Worm (Caenorhabditis elegans): ENCODE results near the gene wdr-4.
A peak's percentile ranks its signal among the peaks of the same experiment; 100 is the strongest.

The wdr-4 gene

ce11 chrIII:6718270-6718669 lies 7.3 kb upstream of the wdr-4 start, which contains the start of gene F37A4.3:
TSS of gene F37A4.3 (plus strand) at chrIII:6718570.
- no peak for TF ChIP-seq mdl-1 (tag; optimal IDR thresholded peaks at IDR 0.05)
- TF ChIP-seq fkh-10 (GFP tag; optimal IDR thresholded peaks at IDR 0.05), result no peak
- no peak for TF ChIP-seq unc-39 (tag; optimal IDR thresholded peaks at IDR 0.05)
- TF ChIP-seq R02D3.7 (tag; optimal IDR thresholded peaks at IDR 0.05), result no peak
- no peak for TF ChIP-seq pqm-1 (tag; optimal IDR thresholded peaks at IDR 0.05)
- no peak for TF ChIP-seq nhr-237 (tag; optimal IDR thresholded peaks at IDR 0.05)
- TF ChIP-seq ceh-82 (tag; optimal IDR thresholded peaks at IDR 0.05), result no peak
- no peak for TF ChIP-seq unc-62 (GFP tag; optimal IDR thresholded peaks at IDR 0.05)
- TF ChIP-seq nhr-25 (tag; optimal IDR thresholded peaks at IDR 0.05), result no peak
- TF ChIP-seq elt-3 (tag; optimal IDR thresholded peaks at IDR 0.05), result no peak

ce11 chrIII:6722208-6722679 lies 3.3 kb upstream of the wdr-4 start, which contains the start of the genes bath-41 and F37A4.2:
TSS of gene bath-41 (minus strand) at chrIII:6722258.
TSS of gene F37A4.2 (plus strand) at chrIII:6722454.
- peak; percentile 26 for TF ChIP-seq lin-15B (tag; optimal IDR thresholded peaks at IDR 0.05)
- TF ChIP-seq nhr-23 (tag; optimal IDR thresholded peaks at IDR 0.05), result peak; percentile 17
- no peak for TF ChIP-seq R02D3.7 (tag; optimal IDR thresholded peaks at IDR 0.05)

ce11 chrIII:6723089-6723488 lies 2.5 kb upstream of the wdr-4 start, which contains the start of gene F37A4.1:
TSS of gene F37A4.1 (plus strand) at chrIII:6723389.
- TF ChIP-seq lin-39 (tag; optimal IDR thresholded peaks at IDR 0.05) (no peak), pha-4 (tag; optimal IDR thresholded peaks at IDR 0.05) (no peak), tbx-2 (tag; optimal IDR thresholded peaks at IDR 0.05) (no peak), elt-3 (tag; optimal IDR thresholded peaks at IDR 0.05) (no peak), nhr-77 (tag; optimal IDR thresholded peaks at IDR 0.05) (no peak), daf-12 (tag; optimal IDR thresholded peaks at IDR 0.05) (no peak), nhr-25 (tag; optimal IDR thresholded peaks at IDR 0.05) (no peak), nhr-12 (tag; optimal IDR thresholded peaks at IDR 0.05) (no peak), mdl-1 (tag; optimal IDR thresholded peaks at IDR 0.05) (no peak), mml-1 (tag; optimal IDR thresholded peaks at IDR 0.05) (no peak), nhr-43 (tag; optimal IDR thresholded peaks at IDR 0.05; ENCODE audit: poor library complexity, severe bottlenecking) (no peak), aly-2 (tag; optimal IDR thresholded peaks at IDR 0.05) (no peak), elt-2 (tag; optimal IDR thresholded peaks at IDR 0.05) (no peak), zag-1 (tag; optimal IDR thresholded peaks at IDR 0.05) (no peak), fkh-10 (GFP tag; optimal IDR thresholded peaks at IDR 0.05) (no peak), R02D3.7 (tag; optimal IDR thresholded peaks at IDR 0.05) (no peak), lsy-12 (tag; optimal IDR thresholded peaks at IDR 0.05) (no peak), ama-1 (optimal IDR thresholded peaks at IDR 0.05) (no peak)

ce11 chrIII:6730185-6730850 lies 4.7 kb downstream of the wdr-4 start, which contains the start of the genes Y102E9.5 and odr-4:
TSS of gene Y102E9.5 (minus strand) at chrIII:6730285.
TSS of gene odr-4 (plus strand) at chrIII:6730800.
- TF ChIP-seq fkh-2 (tag; optimal IDR thresholded peaks at IDR 0.05), result no peak
- TF ChIP-seq lin-39 (tag; optimal IDR thresholded peaks at IDR 0.05), result no peak
- no peak for TF ChIP-seq nhr-28 (tag; optimal IDR thresholded peaks at IDR 0.05)
- TF ChIP-seq elt-3 (tag; optimal IDR thresholded peaks at IDR 0.05), result no peak
- no peak for TF ChIP-seq egl-5 (tag; optimal IDR thresholded peaks at IDR 0.05)
- no peak for TF ChIP-seq ceh-28 (tag; optimal IDR thresholded peaks at IDR 0.05)

ce11 chrIII:6731285-6731684 lies 5.7 kb downstream of the wdr-4 start:
- TF ChIP-seq R02D3.7 (tag; optimal IDR thresholded peaks at IDR 0.05) (no peak), nhr-23 (tag; optimal IDR thresholded peaks at IDR 0.05) (no peak), lin-39 (tag; optimal IDR thresholded peaks at IDR 0.05) (no peak), fkh-10 (GFP tag; optimal IDR thresholded peaks at IDR 0.05) (no peak), pqm-1 (tag; optimal IDR thresholded peaks at IDR 0.05) (no peak), nhr-67 (tag; optimal IDR thresholded peaks at IDR 0.05) (no peak), skn-1 (tag; optimal IDR thresholded peaks at IDR 0.05) (no peak), egl-5 (tag; optimal IDR thresholded peaks at IDR 0.05) (no peak), fos-1 (tag; optimal IDR thresholded peaks at IDR 0.05) (no peak), ceh-16 (tag; optimal IDR thresholded peaks at IDR 0.05) (no peak), zag-1 (tag; optimal IDR thresholded peaks at IDR 0.05) (no peak), mml-1 (tag; optimal IDR thresholded peaks at IDR 0.05) (no peak), egl-27 (tag; optimal IDR thresholded peaks at IDR 0.05) (no peak), tbx-2 (tag; optimal IDR thresholded peaks at IDR 0.05) (no peak), nhr-28 (tag; optimal IDR thresholded peaks at IDR 0.05) (no peak), ZK546.5 (tag; optimal IDR thresholded peaks at IDR 0.05) (no peak), ceh-82 (tag; optimal IDR thresholded peaks at IDR 0.05) (no peak)

All from whole organism, L3 larva.